Fruit fly (Drosophila melanogaster) whole organism, prepupa: ENCODE measurements around the gene CG32263.
A peak's percentile ranks its signal among the peaks of the same experiment; 100 is the strongest.

ENCODE experiments used
- Blimp-1 ChIP-seq: fragments of 200-800 bp; sonication (Bioruptor generic); optimal IDR thresholded peaks from 3 replicates; lab custom pipeline; 2017; ENCODE audit warnings: missing biosample characterization, missing genetic modification characterization, mild to moderate bottlenecking, moderate library complexity, missing genetic modification reagents
- CG11294 ChIP-seq: fragments of 200-800 bp; sonication (Bioruptor generic); IDR thresholded peaks from 2 replicates; pipeline ENCODE4 v1.3.6; 2022; ENCODE audit warnings: missing biosample characterization, missing genetic modification characterization
- CG11762 ChIP-seq: fragments of 200-800 bp; sonication (Bioruptor generic); optimal IDR thresholded peaks from 3 replicates; lab custom pipeline; 2016; ENCODE audit warnings: missing biosample characterization, missing genetic modification characterization; ENCODE audit not compliant: insufficient read depth
- CG11902 ChIP-seq: fragments of 200-800 bp; sonication (Bioruptor generic); optimal IDR thresholded peaks from 3 replicates; lab custom pipeline; 2016; ENCODE audit warnings: missing biosample characterization, missing genetic modification characterization
- CG15336 ChIP-seq: fragments of 200-800 bp; sonication (Bioruptor generic); IDR thresholded peaks from 2 replicates; pipeline ENCODE4 v1.3.6; 2022; ENCODE audit warnings: missing biosample characterization, missing genetic modification characterization
- CG1621 ChIP-seq: fragments of 200-800 bp; sonication (Bioruptor generic); optimal IDR thresholded peaks from 3 replicates; lab custom pipeline; 2018; ENCODE audit warnings: missing biosample characterization, mild to moderate bottlenecking, missing genetic modification characterization
- CG16779 ChIP-seq: fragments of 200-800 bp; sonication (Bioruptor generic); optimal IDR thresholded peaks from 3 replicates; lab custom pipeline; 2017; ENCODE audit warnings: missing biosample characterization, mild to moderate bottlenecking, missing genetic modification characterization
- CG3032 ChIP-seq: fragments of 200-800 bp; optimal IDR thresholded peaks from 2 replicates; lab custom pipeline; 2019; ENCODE audit warnings: missing biosample characterization, mild to moderate bottlenecking, missing genetic modification characterization, moderate library complexity
- CG31627 ChIP-seq: fragments of 200-800 bp; sonication (Bioruptor generic); optimal IDR thresholded peaks from 3 replicates; lab custom pipeline; 2016; ENCODE audit warnings: missing biosample characterization, missing genetic modification characterization
- CG32006 ChIP-seq: fragments of 200-800 bp; sonication (Bioruptor generic); optimal IDR thresholded peaks from 3 replicates; lab custom pipeline; 2017; ENCODE audit warnings: missing biosample characterization, mild to moderate bottlenecking, missing genetic modification characterization
- CG3919 ChIP-seq: fragments of 200-800 bp; sonication (Bioruptor generic); optimal IDR thresholded peaks from 3 replicates; lab custom pipeline; 2016; ENCODE audit warnings: missing biosample characterization, missing genetic modification characterization
- CG4318 ChIP-seq: fragments of 200-800 bp; sonication (Bioruptor generic); optimal IDR thresholded peaks from 3 replicates; lab custom pipeline; 2017; ENCODE audit warnings: missing biosample characterization, mild to moderate bottlenecking, missing genetic modification characterization
- CG6163 ChIP-seq: fragments of 200-800 bp; sonication (Bioruptor generic); IDR thresholded peaks from 3 replicates; pipeline ENCODE4 v1.3.6; 2022; ENCODE audit warnings: missing biosample characterization, missing genetic modification characterization
- CG6276 ChIP-seq: fragments of 200-800 bp; sonication (Bioruptor generic); optimal IDR thresholded peaks from 2 replicates; lab custom pipeline; 2017; ENCODE audit warnings: missing biosample characterization, mild to moderate bottlenecking, missing genetic modification characterization
- CG6792 ChIP-seq: fragments of 200-800 bp; sonication (Bioruptor generic); optimal IDR thresholded peaks from 3 replicates; lab custom pipeline; 2016; ENCODE audit warnings: missing biosample characterization, missing genetic modification characterization
- CG6854 ChIP-seq: fragments of 200-800 bp; sonication (Bioruptor generic); optimal IDR thresholded peaks from 2 replicates; lab custom pipeline; 2017; ENCODE audit warnings: missing biosample characterization, mild to moderate bottlenecking, missing genetic modification characterization
- CG8119 ChIP-seq: fragments of 200-800 bp; sonication (Bioruptor generic); IDR thresholded peaks from 3 replicates; pipeline ENCODE4 v1.3.6; 2022; ENCODE audit warnings: missing biosample characterization, missing genetic modification characterization
- CG8632 ChIP-seq: fragments of 200-800 bp; sonication (Bioruptor generic); optimal IDR thresholded peaks from 3 replicates; lab custom pipeline; 2016; ENCODE audit warnings: missing biosample characterization, missing genetic modification characterization
- CG9139 ChIP-seq: fragments of 200-800 bp; sonication (Bioruptor generic); optimal IDR thresholded peaks from 3 replicates; lab custom pipeline; 2017; ENCODE audit warnings: missing biosample characterization, mild to moderate bottlenecking, missing genetic modification characterization
- Eip75B ChIP-seq: fragments of 200-800 bp; sonication (Bioruptor generic); optimal IDR thresholded peaks from 3 replicates; lab custom pipeline; 2016; ENCODE audit warnings: missing biosample characterization, missing genetic modification characterization
- Eip78C ChIP-seq: fragments of 200-800 bp; sonication (Bioruptor generic); peaks from one replicate; lab custom pipeline; 2016; ENCODE audit warnings: missing biosample characterization, missing genetic modification characterization
- Eip93F ChIP-seq: fragments of 200-800 bp; sonication (Bioruptor generic); optimal IDR thresholded peaks from 2 replicates; lab custom pipeline; 2016; ENCODE audit warnings: missing biosample characterization, mild to moderate bottlenecking, missing genetic modification characterization
- Ets21C ChIP-seq: fragments of 200-800 bp; sonication (Bioruptor generic); optimal IDR thresholded peaks from 3 replicates; lab custom pipeline; 2016; ENCODE audit warnings: missing biosample characterization, missing genetic modification characterization
- Ets96B ChIP-seq: fragments of 200-800 bp; optimal IDR thresholded peaks from 2 replicates; lab custom pipeline; 2019; ENCODE audit warnings: missing biosample characterization, mild to moderate bottlenecking, missing genetic modification characterization, moderate library complexity
- Hr4 ChIP-seq: fragments of 200-800 bp; sonication (Bioruptor generic); optimal IDR thresholded peaks from 3 replicates; lab custom pipeline; 2016; ENCODE audit warnings: missing biosample characterization, missing genetic modification characterization
- Lpt ChIP-seq: fragments of 200-800 bp; sonication (Bioruptor generic); optimal IDR thresholded peaks from 3 replicates; lab custom pipeline; 2016; ENCODE audit warnings: missing biosample characterization, missing genetic modification characterization
- Met ChIP-seq: fragments of 200-800 bp; sonication (Bioruptor generic); optimal IDR thresholded peaks from 3 replicates; lab custom pipeline; 2016; ENCODE audit warnings: missing biosample characterization, missing genetic modification characterization
- OdsH ChIP-seq: fragments of 200-800 bp; sonication (Bioruptor generic); optimal IDR thresholded peaks from 3 replicates; lab custom pipeline; 2016; ENCODE audit warnings: missing biosample characterization, missing genetic modification characterization
- Smox ChIP-seq: fragments of 200-800 bp; sonication (Bioruptor generic); optimal IDR thresholded peaks from 3 replicates; lab custom pipeline; 2016; ENCODE audit warnings: missing biosample characterization, missing genetic modification characterization
- Sox102F ChIP-seq: fragments of 200-800 bp; sonication (Bioruptor generic); optimal IDR thresholded peaks from 2 replicates; lab custom pipeline; 2016; ENCODE audit warnings: missing biosample characterization, mild to moderate bottlenecking, missing genetic modification characterization
- Sox14 ChIP-seq: fragments of 200-800 bp; sonication (Bioruptor generic); optimal IDR thresholded peaks from 3 replicates; lab custom pipeline; 2016; ENCODE audit warnings: missing biosample characterization, missing genetic modification characterization
- achi ChIP-seq: fragments of 200-800 bp; sonication (Bioruptor generic); optimal IDR thresholded peaks from 3 replicates; lab custom pipeline; 2016; ENCODE audit warnings: missing biosample characterization, missing genetic modification characterization
- acj6 ChIP-seq: fragments of 200-800 bp; sonication (Bioruptor generic); optimal IDR thresholded peaks from 3 replicates; lab custom pipeline; 2016; ENCODE audit warnings: missing biosample characterization, missing genetic modification characterization
- cyc ChIP-seq: fragments of 200-800 bp; sonication (Bioruptor generic); optimal IDR thresholded peaks from 3 replicates; lab custom pipeline; 2016; ENCODE audit warnings: missing biosample characterization, missing genetic modification characterization
- dac ChIP-seq: fragments of 200-800 bp; sonication (Bioruptor generic); optimal IDR thresholded peaks from 2 replicates; lab custom pipeline; 2017; ENCODE audit warnings: missing biosample characterization, mild to moderate bottlenecking, missing genetic modification characterization
- eg ChIP-seq: fragments of 200-800 bp; sonication (Bioruptor generic); IDR thresholded peaks from 3 replicates; pipeline ENCODE4 v1.3.6; 2022; ENCODE audit warnings: missing biosample characterization, missing genetic modification characterization
- esn ChIP-seq: fragments of 200-800 bp; sonication (Bioruptor generic); optimal IDR thresholded peaks from 2 replicates; lab custom pipeline; 2016; ENCODE audit warnings: missing biosample characterization, mild to moderate bottlenecking, missing genetic modification characterization, moderate library complexity
- fd59A ChIP-seq: fragments of 200-800 bp; sonication (Bioruptor generic); optimal IDR thresholded peaks from 2 replicates; lab custom pipeline; 2017; ENCODE audit warnings: missing biosample characterization, mild to moderate bottlenecking, missing genetic modification characterization, missing genetic modification reagents
- fd85E ChIP-seq: fragments of 200-800 bp; sonication (Bioruptor generic); optimal IDR thresholded peaks from 3 replicates; lab custom pipeline; 2016; ENCODE audit warnings: missing biosample characterization, missing genetic modification characterization
- fkh ChIP-seq: fragments of 200-800 bp; sonication (Bioruptor generic); optimal IDR thresholded peaks from 3 replicates; lab custom pipeline; 2017; ENCODE audit warnings: missing biosample characterization, mild to moderate bottlenecking, missing genetic modification characterization, moderate library complexity
- lz ChIP-seq: fragments of 200-800 bp; sonication (Bioruptor generic); optimal IDR thresholded peaks from 3 replicates; lab custom pipeline; 2016; ENCODE audit warnings: missing biosample characterization, missing genetic modification characterization
- svp ChIP-seq: fragments of 200-800 bp; sonication (Bioruptor generic); peaks from one replicate; lab custom pipeline; 2016; ENCODE audit warnings: missing biosample characterization, missing genetic modification characterization
- topi ChIP-seq: fragments of 200-800 bp; sonication (Bioruptor generic); optimal IDR thresholded peaks from 3 replicates; lab custom pipeline; 2016; ENCODE audit warnings: missing biosample characterization, missing genetic modification characterization
- vri ChIP-seq: fragments of 200-800 bp; sonication (Bioruptor generic); optimal IDR thresholded peaks from 3 replicates; lab custom pipeline; 2016; ENCODE audit warnings: missing biosample characterization, mild to moderate bottlenecking, missing genetic modification characterization

Gene CG32263

dm6 chr3L:3826541-3826940, 15.6 kb upstream of the CG32263 start (continued):
- peak; percentile 58 for TF ChIP-seq CG6276 (GFP tag; lab: Kevin White, UChicago)
- no peak for TF ChIP-seq CG4318
- TF ChIP-seq CG6854 (GFP tag; lab: Kevin White, UChicago): no peak
- TF ChIP-seq OdsH (GFP tag; lab: Kevin White, UChicago): no peak
- TF ChIP-seq vri: no peak
- TF ChIP-seq Met (GFP tag; lab: Kevin White, UChicago): no peak
- TF ChIP-seq dac (GFP tag; lab: Kevin White, UChicago): no peak
- no peak for TF ChIP-seq CG31627 (GFP tag; lab: Kevin White, UChicago)
- no peak for TF ChIP-seq topi (GFP tag; lab: Kevin White, UChicago)
- no peak for TF ChIP-seq Smox (GFP tag; lab: Kevin White, UChicago)
- peak; percentile 60 for TF ChIP-seq CG8632 (GFP tag; lab: Kevin White, UChicago)
- peak; percentile 88 for TF ChIP-seq eg
- no peak for TF ChIP-seq Eip93F (GFP tag; lab: Kevin White, UChicago)
- no peak for TF ChIP-seq Ets21C (GFP tag; lab: Kevin White, UChicago)
- TF ChIP-seq Eip75B (GFP tag; lab: Kevin White, UChicago): no peak
- TF ChIP-seq Lpt (GFP tag; lab: Kevin White, UChicago): no peak
- TF ChIP-seq fkh (GFP tag; lab: Kevin White, UChicago): no peak
- TF ChIP-seq Sox14: no peak
- peak; percentile 79 for TF ChIP-seq Ets96B (tag; lab: Kevin White, UChicago)

dm6 chr3L:3825884-3826283, 15.0 kb upstream of the CG32263 start:
- TF ChIP-seq CG6854 (GFP tag; lab: Kevin White, UChicago) (no peak), Eip78C (GFP tag; lab: Kevin White, UChicago) (peak; percentile 54), CG6276 (GFP tag; lab: Kevin White, UChicago) (peak; percentile 16)
- TF ChIP-seq, all 60 proteins: peak for 2

- TF ChIP-seq fd85E (GFP tag; lab: Kevin White, UChicago) (no peak), CG15336 (GFP tag; lab: Robert Waterston, UW) (no peak), achi (GFP tag; lab: Kevin White, UChicago) (no peak)
- TF ChIP-seq, all 60 proteins: peak for 0
Observed at dm6 chr3L:3825485-3825813, 14.5 kb upstream of the CG32263 start.

dm6 chr3L:3824790-3825484, 14.0 kb upstream of the CG32263 start, which contains the start of gene Rdh:
Gene Rdh (plus strand): TSS chr3L:3825449.
- peak; percentile 61 for TF ChIP-seq Met (GFP tag; lab: Kevin White, UChicago)
- TF ChIP-seq svp (GFP tag; lab: Kevin White, UChicago): peak; percentile 67
- peak; percentile 41 for TF ChIP-seq CG11762
- TF ChIP-seq CG6163 (GFP tag; lab: Robert Waterston, UW): no peak
- peak; percentile 51 for TF ChIP-seq acj6 (GFP tag; lab: Kevin White, UChicago)
- TF ChIP-seq CG15336 (GFP tag; lab: Robert Waterston, UW): peak; percentile 45; the same call in 1 of the 2 replicates
- TF ChIP-seq CG11902 (GFP tag; lab: Kevin White, UChicago): peak; percentile 36
- TF ChIP-seq CG32006 (GFP tag; lab: Kevin White, UChicago): peak; percentile 60
- peak; percentile 64 for TF ChIP-seq OdsH (GFP tag; lab: Kevin White, UChicago)
- TF ChIP-seq CG8119 (GFP tag; lab: Robert Waterston, UW): peak; percentile 65
- no peak for TF ChIP-seq Sox14
- peak; percentile 63 for TF ChIP-seq Ets96B (tag; lab: Kevin White, UChicago)
- peak; percentile 11 for TF ChIP-seq CG1621 (tag; lab: Kevin White, UChicago)
- no peak for TF ChIP-seq fkh (GFP tag; lab: Kevin White, UChicago)
- TF ChIP-seq CG6854 (GFP tag; lab: Kevin White, UChicago): no peak
- no peak for TF ChIP-seq eg
- peak; percentile 53 for TF ChIP-seq topi (GFP tag; lab: Kevin White, UChicago)
- peak; percentile 20 for TF ChIP-seq Sox102F (GFP tag; lab: Kevin White, UChicago)
- peak; percentile 22 for TF ChIP-seq CG3032 (tag; lab: Kevin White, UChicago)
- TF ChIP-seq CG16779 (tag; lab: Kevin White, UChicago): no peak
- TF ChIP-seq CG6792 (GFP tag; lab: Kevin White, UChicago): peak; percentile 48
- peak; percentile 34 for TF ChIP-seq fd59A (GFP tag; lab: Kevin White, UChicago)
- TF ChIP-seq CG9139 (GFP tag; lab: Kevin White, UChicago): no peak
- peak; percentile 63 for TF ChIP-seq esn
- TF ChIP-seq CG4318: peak; percentile 25
- peak; percentile 65 for TF ChIP-seq Hr4 (GFP tag; lab: Kevin White, UChicago)
- TF ChIP-seq CG11294 (GFP tag; lab: Robert Waterston, UW): no peak
- peak; percentile 36 for TF ChIP-seq lz
- TF ChIP-seq Ets21C (GFP tag; lab: Kevin White, UChicago): no peak
- TF ChIP-seq CG3919: peak; percentile 54
- no peak for TF ChIP-seq Blimp-1 (GFP tag; lab: Kevin White, UChicago)
- TF ChIP-seq Eip93F (GFP tag; lab: Kevin White, UChicago): no peak
- peak; percentile 32 for TF ChIP-seq cyc (GFP tag; lab: Kevin White, UChicago)
